Fruit fly (Drosophila melanogaster) whole organism, prepupa: ENCODE results near the gene Drsl5.

Experiments
- CG10631 ChIP-seq: fragments of 200-800 bp; sonication (Bioruptor generic); optimal IDR thresholded peaks from 2 replicates; lab custom pipeline; 2016; ENCODE audit warnings: missing biosample characterization, missing genetic modification characterization
- CG11294 ChIP-seq: fragments of 200-800 bp; sonication (Bioruptor generic); IDR thresholded peaks from 2 replicates; pipeline ENCODE4 v1.3.6; 2022; ENCODE audit warnings: missing biosample characterization, missing genetic modification characterization
- CG11762 ChIP-seq: fragments of 200-800 bp; sonication (Bioruptor generic); optimal IDR thresholded peaks from 3 replicates; lab custom pipeline; 2016; ENCODE audit warnings: missing biosample characterization, missing genetic modification characterization; ENCODE audit not compliant: insufficient read depth
- CG11902 ChIP-seq: fragments of 200-800 bp; sonication (Bioruptor generic); optimal IDR thresholded peaks from 3 replicates; lab custom pipeline; 2016; ENCODE audit warnings: missing biosample characterization, missing genetic modification characterization
- CG15336 ChIP-seq: fragments of 200-800 bp; sonication (Bioruptor generic); IDR thresholded peaks from 2 replicates; pipeline ENCODE4 v1.3.6; 2022; ENCODE audit warnings: missing biosample characterization, missing genetic modification characterization
- CG1621 ChIP-seq: fragments of 200-800 bp; sonication (Bioruptor generic); optimal IDR thresholded peaks from 3 replicates; lab custom pipeline; 2018; ENCODE audit warnings: missing biosample characterization, mild to moderate bottlenecking, missing genetic modification characterization
- CG16779 ChIP-seq: fragments of 200-800 bp; sonication (Bioruptor generic); optimal IDR thresholded peaks from 3 replicates; lab custom pipeline; 2017; ENCODE audit warnings: missing biosample characterization, mild to moderate bottlenecking, missing genetic modification characterization
- CG3032 ChIP-seq: fragments of 200-800 bp; optimal IDR thresholded peaks from 2 replicates; lab custom pipeline; 2019; ENCODE audit warnings: missing biosample characterization, mild to moderate bottlenecking, missing genetic modification characterization, moderate library complexity
- CG32006 ChIP-seq: fragments of 200-800 bp; sonication (Bioruptor generic); optimal IDR thresholded peaks from 3 replicates; lab custom pipeline; 2017; ENCODE audit warnings: missing biosample characterization, mild to moderate bottlenecking, missing genetic modification characterization
- CG34406 ChIP-seq: fragments of 200-800 bp; sonication (Bioruptor generic); optimal IDR thresholded peaks from 3 replicates; lab custom pipeline; 2016; ENCODE audit warnings: missing biosample characterization, missing genetic modification characterization
- CG3919 ChIP-seq: fragments of 200-800 bp; sonication (Bioruptor generic); optimal IDR thresholded peaks from 3 replicates; lab custom pipeline; 2016; ENCODE audit warnings: missing biosample characterization, missing genetic modification characterization
- CG6163 ChIP-seq: fragments of 200-800 bp; sonication (Bioruptor generic); IDR thresholded peaks from 3 replicates; pipeline ENCODE4 v1.3.6; 2022; ENCODE audit warnings: missing biosample characterization, missing genetic modification characterization
- CG6276 ChIP-seq: fragments of 200-800 bp; sonication (Bioruptor generic); optimal IDR thresholded peaks from 2 replicates; lab custom pipeline; 2017; ENCODE audit warnings: missing biosample characterization, mild to moderate bottlenecking, missing genetic modification characterization
- CG6808 ChIP-seq: fragments of 200-800 bp; sonication (Bioruptor generic); optimal IDR thresholded peaks from 3 replicates; lab custom pipeline; 2017; ENCODE audit warnings: missing biosample characterization, missing genetic modification characterization, mild to moderate bottlenecking, moderate library complexity, missing genetic modification reagents
- CG6854 ChIP-seq: fragments of 200-800 bp; sonication (Bioruptor generic); optimal IDR thresholded peaks from 2 replicates; lab custom pipeline; 2017; ENCODE audit warnings: missing biosample characterization, mild to moderate bottlenecking, missing genetic modification characterization
- CG7368 ChIP-seq: fragments of 200-800 bp; sonication (Bioruptor generic); optimal IDR thresholded peaks from 3 replicates; lab custom pipeline; 2016; ENCODE audit warnings: missing biosample characterization, missing genetic modification characterization
- CG8119 ChIP-seq: fragments of 200-800 bp; sonication (Bioruptor generic); IDR thresholded peaks from 3 replicates; pipeline ENCODE4 v1.3.6; 2022; ENCODE audit warnings: missing biosample characterization, missing genetic modification characterization
- CG8319 ChIP-seq: fragments of 200-800 bp; sonication (Bioruptor generic); optimal IDR thresholded peaks from 3 replicates; lab custom pipeline; 2016; ENCODE audit warnings: missing biosample characterization, missing genetic modification characterization
- CG8632 ChIP-seq: fragments of 200-800 bp; sonication (Bioruptor generic); optimal IDR thresholded peaks from 3 replicates; lab custom pipeline; 2016; ENCODE audit warnings: missing biosample characterization, missing genetic modification characterization
- CG9139 ChIP-seq: fragments of 200-800 bp; sonication (Bioruptor generic); optimal IDR thresholded peaks from 3 replicates; lab custom pipeline; 2017; ENCODE audit warnings: missing biosample characterization, mild to moderate bottlenecking, missing genetic modification characterization
- Eip75B ChIP-seq: fragments of 200-800 bp; sonication (Bioruptor generic); optimal IDR thresholded peaks from 3 replicates; lab custom pipeline; 2016; ENCODE audit warnings: missing biosample characterization, missing genetic modification characterization
- Eip78C ChIP-seq: fragments of 200-800 bp; sonication (Bioruptor generic); peaks from one replicate; lab custom pipeline; 2016; ENCODE audit warnings: missing biosample characterization, missing genetic modification characterization
- Eip93F ChIP-seq: fragments of 200-800 bp; sonication (Bioruptor generic); optimal IDR thresholded peaks from 2 replicates; lab custom pipeline; 2016; ENCODE audit warnings: missing biosample characterization, mild to moderate bottlenecking, missing genetic modification characterization
- Ets21C ChIP-seq: fragments of 200-800 bp; sonication (Bioruptor generic); optimal IDR thresholded peaks from 3 replicates; lab custom pipeline; 2016; ENCODE audit warnings: missing biosample characterization, missing genetic modification characterization
- Ets96B ChIP-seq: fragments of 200-800 bp; optimal IDR thresholded peaks from 2 replicates; lab custom pipeline; 2019; ENCODE audit warnings: missing biosample characterization, mild to moderate bottlenecking, missing genetic modification characterization, moderate library complexity
- Gug ChIP-seq: fragments of 200-800 bp; sonication (Bioruptor generic); IDR thresholded peaks from 2 replicates; pipeline ENCODE4 v1.3.6; 2022; ENCODE audit warnings: missing biosample characterization, missing genetic modification characterization
- Hr38 ChIP-seq: sonication (Bioruptor generic); optimal IDR thresholded peaks from 2 replicates; lab custom pipeline; 2016; ENCODE audit warnings: missing biosample characterization, missing genetic modification characterization
- Hr39 ChIP-seq: fragments of 200-800 bp; sonication (Bioruptor generic); optimal IDR thresholded peaks from 2 replicates; lab custom pipeline; 2016; ENCODE audit warnings: missing biosample characterization, missing genetic modification characterization
- Lpt ChIP-seq: fragments of 200-800 bp; sonication (Bioruptor generic); optimal IDR thresholded peaks from 3 replicates; lab custom pipeline; 2016; ENCODE audit warnings: missing biosample characterization, missing genetic modification characterization
- Met ChIP-seq: fragments of 200-800 bp; sonication (Bioruptor generic); optimal IDR thresholded peaks from 3 replicates; lab custom pipeline; 2016; ENCODE audit warnings: missing biosample characterization, missing genetic modification characterization
- Smox ChIP-seq: fragments of 200-800 bp; sonication (Bioruptor generic); optimal IDR thresholded peaks from 3 replicates; lab custom pipeline; 2016; ENCODE audit warnings: missing biosample characterization, missing genetic modification characterization
- Sox102F ChIP-seq: fragments of 200-800 bp; sonication (Bioruptor generic); optimal IDR thresholded peaks from 2 replicates; lab custom pipeline; 2016; ENCODE audit warnings: missing biosample characterization, mild to moderate bottlenecking, missing genetic modification characterization
- Sox14 ChIP-seq: fragments of 200-800 bp; sonication (Bioruptor generic); optimal IDR thresholded peaks from 3 replicates; lab custom pipeline; 2016; ENCODE audit warnings: missing biosample characterization, missing genetic modification characterization
- achi ChIP-seq: fragments of 200-800 bp; sonication (Bioruptor generic); optimal IDR thresholded peaks from 3 replicates; lab custom pipeline; 2016; ENCODE audit warnings: missing biosample characterization, missing genetic modification characterization
- acj6 ChIP-seq: fragments of 200-800 bp; sonication (Bioruptor generic); optimal IDR thresholded peaks from 3 replicates; lab custom pipeline; 2016; ENCODE audit warnings: missing biosample characterization, missing genetic modification characterization
- dsx ChIP-seq: fragments of 200-800 bp; optimal IDR thresholded peaks from 3 replicates; lab custom pipeline; 2019; ENCODE audit warnings: missing biosample characterization, mild to moderate bottlenecking, missing genetic modification characterization, moderate library complexity; ENCODE audit not compliant: poor library complexity, severe bottlenecking
- eg ChIP-seq: fragments of 200-800 bp; sonication (Bioruptor generic); IDR thresholded peaks from 3 replicates; pipeline ENCODE4 v1.3.6; 2022; ENCODE audit warnings: missing biosample characterization, missing genetic modification characterization
- esn ChIP-seq: fragments of 200-800 bp; sonication (Bioruptor generic); optimal IDR thresholded peaks from 2 replicates; lab custom pipeline; 2016; ENCODE audit warnings: missing biosample characterization, mild to moderate bottlenecking, missing genetic modification characterization, moderate library complexity
- fd59A ChIP-seq: fragments of 200-800 bp; sonication (Bioruptor generic); optimal IDR thresholded peaks from 2 replicates; lab custom pipeline; 2017; ENCODE audit warnings: missing biosample characterization, mild to moderate bottlenecking, missing genetic modification characterization, missing genetic modification reagents
- fkh ChIP-seq: fragments of 200-800 bp; sonication (Bioruptor generic); optimal IDR thresholded peaks from 3 replicates; lab custom pipeline; 2017; ENCODE audit warnings: missing biosample characterization, mild to moderate bottlenecking, missing genetic modification characterization, moderate library complexity
- lz ChIP-seq: fragments of 200-800 bp; sonication (Bioruptor generic); optimal IDR thresholded peaks from 3 replicates; lab custom pipeline; 2016; ENCODE audit warnings: missing biosample characterization, missing genetic modification characterization
- pdm3 ChIP-seq: fragments of 200-800 bp; sonication (Bioruptor generic); optimal IDR thresholded peaks from 3 replicates; lab custom pipeline; 2016; ENCODE audit warnings: missing biosample characterization, missing genetic modification characterization
- salr ChIP-seq, 2 experiments: fragments of 200-800 bp; sonication (Bioruptor generic); optimal IDR thresholded peaks; 3 replicates each; lab custom pipeline; 2016 to 2018; ENCODE audit warnings: missing biosample characterization in 2 of 2, missing genetic modification characterization in 2 of 2, mild to moderate bottlenecking in 1 of 2
- ss ChIP-seq, 2 experiments: fragments of 200-800 bp; sonication (Bioruptor generic); optimal IDR thresholded peaks; 2 replicates in 1 of 2; 3 replicates in 1 of 2; lab custom pipeline; 2017 to 2018; ENCODE audit warnings: mild to moderate bottlenecking in 2 of 2, missing biosample characterization in 2 of 2, missing genetic modification characterization in 2 of 2, moderate library complexity in 1 of 2
- topi ChIP-seq: fragments of 200-800 bp; sonication (Bioruptor generic); optimal IDR thresholded peaks from 3 replicates; lab custom pipeline; 2016; ENCODE audit warnings: missing biosample characterization, missing genetic modification characterization
- vri ChIP-seq: fragments of 200-800 bp; sonication (Bioruptor generic); optimal IDR thresholded peaks from 3 replicates; lab custom pipeline; 2016; ENCODE audit warnings: missing biosample characterization, mild to moderate bottlenecking, missing genetic modification characterization

The Drsl5 gene

DNA sequence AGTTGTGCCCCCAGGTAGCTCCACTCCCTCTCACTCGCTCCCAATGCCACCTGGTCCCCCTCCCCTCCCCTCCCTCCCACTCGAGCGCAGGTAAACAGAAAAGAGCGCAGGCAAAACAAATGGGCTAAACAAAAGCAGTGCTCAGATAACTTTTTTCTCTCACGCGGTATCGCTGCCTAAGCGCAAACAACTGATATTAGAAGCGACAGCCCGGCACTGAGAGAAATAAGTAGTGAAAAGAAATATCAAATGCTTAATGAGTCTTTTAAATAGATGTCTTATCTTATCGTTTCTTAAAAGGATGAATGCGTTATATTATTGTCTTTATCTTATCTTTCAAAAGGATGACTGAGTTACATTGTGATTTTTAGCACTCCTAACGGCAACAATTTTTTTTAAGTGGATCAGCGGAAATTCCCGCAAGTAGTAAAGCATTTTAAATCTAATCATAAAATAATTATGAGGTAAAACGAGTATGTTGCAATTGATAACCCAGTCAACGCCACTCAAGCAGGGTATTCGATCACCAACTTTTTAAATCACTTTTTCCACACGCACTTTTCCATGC lies 15.3 kb upstream of the Drsl5 start (continued):
- TF ChIP-seq lz (GFP tag; lab: Kevin White, UChicago) (peak; percentile 17), Met (GFP tag; lab: Kevin White, UChicago) (peak; percentile 32), Hr39 (GFP tag; lab: Kevin White, UChicago) (peak; percentile 16), Hr38 (GFP tag; lab: Kevin White, UChicago) (no peak), Sox102F (GFP tag; lab: Kevin White, UChicago) (no peak), Eip78C (GFP tag; lab: Kevin White, UChicago) (peak; percentile 61), CG11294 (GFP tag; lab: Robert Waterston, UW) (peak; percentile 43; the same call in 1 of the 2 replicates), CG6276 (GFP tag; lab: Kevin White, UChicago) (peak; percentile 77), topi (GFP tag; lab: Kevin White, UChicago) (peak; percentile 27), fkh (GFP tag; lab: Kevin White, UChicago) (peak; percentile 92), CG3919 (peak; percentile 36), esn (peak; percentile 13), Lpt (GFP tag; lab: Kevin White, UChicago) (peak; percentile 61), Sox14 (peak; percentile 45), Eip93F (no peak), Smox (peak; percentile 14), pdm3 (GFP tag; lab: Kevin White, UChicago) (peak; percentile 52), CG1621 (tag; lab: Kevin White, UChicago) (no peak), dsx (no peak), CG11762 (GFP tag; lab: Kevin White, UChicago) (no peak), Eip75B (GFP tag; lab: Kevin White, UChicago) (peak; percentile 19), CG8632 (no peak)

DNA sequence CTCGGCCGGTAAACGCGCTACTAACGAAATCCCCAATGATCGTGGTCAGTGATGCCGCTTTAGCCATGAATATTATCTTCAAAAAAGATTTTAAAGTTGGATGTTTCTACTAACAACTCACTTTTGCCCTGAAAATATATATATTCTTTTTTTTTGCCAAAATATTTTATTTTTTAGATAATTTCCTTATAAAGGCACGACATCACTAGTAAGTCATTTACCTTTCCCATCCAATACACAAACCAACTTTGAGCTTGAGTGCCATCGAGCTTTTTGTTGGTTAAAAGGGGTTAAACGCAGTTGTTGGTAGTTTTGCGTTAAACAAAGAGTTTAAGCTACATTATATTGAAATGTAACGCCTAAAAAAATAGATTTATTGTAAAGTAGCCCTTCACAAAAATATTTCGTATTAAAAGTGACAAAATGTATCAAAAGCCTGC lies 13.5 kb upstream of the Drsl5 start, which contains the start of gene CG14968:
Gene CG14968 (minus strand): TSS at position 26 of the 440 bp plus-strand sequence.
- TF ChIP-seq CG7368 (GFP tag; lab: Kevin White, UChicago) (peak; percentile 91), dsx (peak; percentile 91), CG11294 (GFP tag; lab: Robert Waterston, UW) (peak; percentile 94), Ets96B (tag; lab: Kevin White, UChicago) (peak; percentile 94), Lpt (GFP tag; lab: Kevin White, UChicago) (peak; percentile 88), CG9139 (GFP tag; lab: Kevin White, UChicago) (peak; percentile 77), Smox (peak; percentile 95), esn (peak; percentile 95), topi (GFP tag; lab: Kevin White, UChicago) (peak; percentile 97), Ets21C (GFP tag; lab: Kevin White, UChicago) (peak; percentile 83), CG6163 (GFP tag; lab: Robert Waterston, UW) (peak; percentile 99), CG32006 (peak; percentile 93), Eip78C (GFP tag; lab: Kevin White, UChicago) (peak; percentile 98), acj6 (GFP tag; lab: Kevin White, UChicago) (peak; percentile 95), fd59A (GFP tag; lab: Kevin White, UChicago) (peak; percentile 80), CG6276 (GFP tag; lab: Kevin White, UChicago) (peak; percentile 93), CG10631 (GFP tag; lab: Kevin White, UChicago) (peak; percentile 89), pdm3 (GFP tag; lab: Kevin White, UChicago) (peak; percentile 91), CG3919 (peak; percentile 97), CG6808 (peak; percentile 76), CG11902 (GFP tag; lab: Kevin White, UChicago) (peak; percentile 93), CG34406 (peak; percentile 97), Hr39 (GFP tag; lab: Kevin White, UChicago) (peak; percentile 84), lz (GFP tag; lab: Kevin White, UChicago) (peak; percentile 93), CG3032 (tag; lab: Kevin White, UChicago) (peak; percentile 88), CG8119 (peak; percentile 97), salr (GFP tag; optimal IDR thresholded peaks at IDR 0.05; lab: Kevin White, UChicago) (peak; percentile 79 to 80), Sox102F (GFP tag; lab: Kevin White, UChicago) (peak; percentile 93), Gug (GFP tag; lab: Robert Waterston, UW) (peak; percentile 95), CG15336 (GFP tag; lab: Robert Waterston, UW) (peak; percentile 97), Met (GFP tag; lab: Kevin White, UChicago) (peak; percentile 92), vri (peak; percentile 92), ss (GFP tag; optimal IDR thresholded peaks at IDR 0.05; lab: Kevin White, UChicago) (peak; percentile 79 to 89), Eip75B (GFP tag; lab: Kevin White, UChicago) (peak; percentile 88), achi (GFP tag; lab: Kevin White, UChicago) (peak; percentile 95), eg (GFP tag; lab: Robert Waterston, UW) (peak; percentile 97), Hr38 (GFP tag; lab: Kevin White, UChicago) (no peak), CG8319 (peak; percentile 91), CG6854 (GFP tag; lab: Kevin White, UChicago) (peak; percentile 92), Sox14 (peak; percentile 87), CG16779 (peak; percentile 78), Eip93F (peak; percentile 94)
